Worm (Caenorhabditis elegans) whole organism, midembryonic: ENCODE data around the gene ttr-18.

Experiments
- cog-1 ChIP-seq: sonication (generic microtip); optimal IDR thresholded peaks from 2 replicates; lab custom pipeline; 2016; ENCODE audit warnings: missing genetic modification characterization, missing compliant biosample characterization
- flt-1 ChIP-seq: fragments of 200-800 bp; sonication (Bioruptor generic); IDR thresholded peaks from 2 replicates; pipeline ENCODE4 v1.3.6; 2022; ENCODE audit warnings: missing genetic modification characterization, missing compliant biosample characterization
- ztf-23 ChIP-seq: fragments of 200-800 bp; sonication (Bioruptor generic); IDR thresholded peaks from 2 replicates; pipeline ENCODE4 v1.3.6; 2022; ENCODE audit warnings: missing genetic modification reagents, missing genetic modification characterization, missing compliant biosample characterization

DNA sequence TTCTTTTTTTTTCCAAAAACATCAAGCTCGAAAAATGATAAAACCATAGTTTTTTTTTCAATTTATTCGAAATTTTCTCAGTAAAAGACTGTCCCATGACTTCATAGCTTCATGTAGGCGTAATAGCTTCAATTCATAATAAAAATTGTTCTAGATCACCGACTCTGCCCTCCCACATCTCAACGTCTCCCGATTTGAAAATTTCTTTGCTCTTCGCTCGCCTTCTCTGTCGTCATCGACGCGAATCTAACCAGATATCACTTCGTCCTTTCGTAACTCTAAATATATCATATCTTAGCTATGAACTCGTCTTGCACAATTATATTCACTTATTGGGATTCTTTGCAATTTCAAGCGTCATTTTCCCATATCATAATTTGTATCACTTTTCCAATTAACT, 28.2 kb upstream of the ttr-18 start, which contains the start of gene srh-44:
- TF ChIP-seq flt-1 (GFP tag; lab: Robert Waterston, UW) = no peak
- no peak for TF ChIP-seq cog-1 (tag; lab: Kevin White, UChicago)
- TF ChIP-seq ztf-23 (GFP tag; lab: Robert Waterston, UW) = no peak
